Worm (Caenorhabditis elegans) whole organism, L1 larva: ENCODE data around the gene let-413.

Experiments
- nhr-237 ChIP-seq: fragments of 150-350 bp; optimal IDR thresholded peaks from 2 replicates; lab custom pipeline; 2014; ENCODE audit warnings: missing biosample characterization, missing genetic modification characterization
- ztf-4 ChIP-seq: fragments of 150-350 bp; optimal IDR thresholded peaks from 2 replicates; lab custom pipeline; 2014; ENCODE audit warnings: missing biosample characterization, missing genetic modification characterization

DNA sequence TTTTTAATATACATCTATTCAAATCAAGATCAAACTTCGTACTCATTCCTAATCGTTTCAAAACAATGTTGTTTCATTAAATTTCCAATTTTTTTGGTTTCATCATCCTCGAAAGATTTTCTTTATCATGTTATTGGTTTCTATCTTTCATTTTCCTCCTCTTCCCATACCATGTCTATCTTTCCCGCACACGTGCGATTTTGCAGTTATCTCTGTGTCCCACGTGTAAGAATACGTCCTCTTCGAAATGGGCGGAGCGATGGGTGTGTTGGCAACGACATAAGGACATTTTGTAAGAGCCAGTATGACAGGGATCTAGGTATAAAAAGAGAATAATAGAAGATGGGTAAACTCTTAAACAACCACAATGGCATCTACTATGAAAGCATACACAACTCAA, 48.8 kb upstream of the let-413 start, which contains the start of gene F43H9.4:
- TF ChIP-seq ztf-4 (tag; lab: Kevin White, UChicago) (no peak), nhr-237 (tag; lab: Kevin White, UChicago) (no peak)
